Fruit fly (Drosophila melanogaster) whole organism, embryonic: ENCODE measurements around the gene MED15.
A peak's percentile ranks its signal among the peaks of the same experiment; 100 is the strongest.

Experiments used
- Adf1 ChIP-seq: fragments of 200-800 bp; sonication (Bioruptor generic); IDR thresholded peaks from 2 replicates; pipeline ENCODE4 v1.3.6; 2022; ENCODE audit warnings: missing biosample characterization, missing genetic modification characterization
- Atf3 ChIP-seq: fragments of 200-800 bp; sonication (Bioruptor generic); optimal IDR thresholded peaks from 3 replicates; lab custom pipeline; 2016; ENCODE audit warnings: missing biosample characterization, missing genetic modification characterization
- C15 ChIP-seq: fragments of 200-800 bp; sonication (Bioruptor generic); IDR thresholded peaks from 3 replicates; pipeline ENCODE4 v1.3.6; 2022; ENCODE audit warnings: missing biosample characterization, missing genetic modification characterization
- CG11456 ChIP-seq: fragments of 200-800 bp; sonication (Bioruptor generic); IDR thresholded peaks from 3 replicates; pipeline ENCODE4 v1.3.6; 2022; ENCODE audit warnings: missing biosample characterization, missing genetic modification characterization
- CG16813 ChIP-seq: fragments of 200-800 bp; sonication (Bioruptor generic); IDR thresholded peaks from 3 replicates; pipeline ENCODE4 v1.3.6; 2022; ENCODE audit warnings: missing biosample characterization, missing genetic modification characterization; ENCODE audit not compliant: partially characterized antibody
- CG17328 ChIP-seq: fragments of 200-800 bp; sonication (Bioruptor generic); IDR thresholded peaks from 2 replicates; pipeline ENCODE4 v1.3.6; 2022; ENCODE audit warnings: missing biosample characterization, missing genetic modification characterization
- CG2120 ChIP-seq: fragments of 200-800 bp; sonication (Bioruptor generic); optimal IDR thresholded peaks from 3 replicates; lab custom pipeline; 2016; ENCODE audit warnings: missing biosample characterization, missing genetic modification characterization
- CG2129 ChIP-seq: fragments of 200-800 bp; sonication (Bioruptor generic); IDR thresholded peaks from 2 replicates; pipeline ENCODE4 v1.3.6; 2022; ENCODE audit warnings: missing biosample characterization, missing genetic modification characterization; ENCODE audit not compliant: partially characterized antibody
- CG2678 ChIP-seq: fragments of 200-800 bp; sonication (Bioruptor generic); optimal IDR thresholded peaks from 3 replicates; lab custom pipeline; 2019; ENCODE audit warnings: missing biosample characterization, mild to moderate bottlenecking, missing genetic modification characterization, moderate library complexity
- CG30020 ChIP-seq: fragments of 200-800 bp; optimal IDR thresholded peaks from 2 replicates; lab custom pipeline; 2019; ENCODE audit warnings: missing biosample characterization, mild to moderate bottlenecking, missing genetic modification characterization, moderate library complexity
- CG34376 ChIP-seq: fragments of 200-800 bp; sonication (Bioruptor generic); optimal IDR thresholded peaks from 2 replicates; lab custom pipeline; 2018; ENCODE audit warnings: missing biosample characterization, mild to moderate bottlenecking, missing genetic modification characterization
- CG34422 ChIP-seq: fragments of 200-800 bp; sonication (Bioruptor generic); IDR thresholded peaks from 3 replicates; pipeline ENCODE4 v1.3.6; 2022; ENCODE audit warnings: missing biosample characterization, missing genetic modification characterization
- CG5953 ChIP-seq: fragments of 200-800 bp; sonication (Bioruptor generic); IDR thresholded peaks from 2 replicates; pipeline ENCODE4 v1.3.6; 2022; ENCODE audit warnings: missing biosample characterization, missing genetic modification characterization
- CG6765 ChIP-seq: fragments of 200-800 bp; sonication (Bioruptor generic); optimal IDR thresholded peaks from 3 replicates; lab custom pipeline; 2017; ENCODE audit warnings: missing biosample characterization, mild to moderate bottlenecking, missing genetic modification characterization
- CG6813 ChIP-seq: fragments of 200-800 bp; sonication (Bioruptor generic); optimal IDR thresholded peaks from 2 replicates; lab custom pipeline; 2017; ENCODE audit warnings: missing biosample characterization, missing genetic modification characterization, mild to moderate bottlenecking, moderate library complexity, missing genetic modification reagents
- CG7271 ChIP-seq: fragments of 200-800 bp; sonication (Bioruptor generic); optimal IDR thresholded peaks from 2 replicates; lab custom pipeline; 2018; ENCODE audit warnings: missing biosample characterization, mild to moderate bottlenecking, missing genetic modification characterization, moderate library complexity
- CG8290 ChIP-seq, 3 experiments: fragments of 200-800 bp; sonication (Bioruptor generic); optimal IDR thresholded peaks; 2 replicates each; lab custom pipeline; 2016 to 2019; ENCODE audit warnings: missing biosample characterization in 3 of 3, missing genetic modification characterization in 3 of 3, mild to moderate bottlenecking in 2 of 3, moderate library complexity in 1 of 3
- CG9797 ChIP-seq: fragments of 200-800 bp; sonication (Bioruptor generic); optimal IDR thresholded peaks from 3 replicates; lab custom pipeline; 2018; ENCODE audit warnings: missing biosample characterization, mild to moderate bottlenecking, missing genetic modification characterization
- CHES-1-like ChIP-seq: fragments of 200-800 bp; sonication (Bioruptor generic); optimal IDR thresholded peaks from 2 replicates; lab custom pipeline; 2016; ENCODE audit warnings: missing biosample characterization, missing genetic modification characterization
- Dad ChIP-seq: fragments of 200-800 bp; sonication (Bioruptor generic); optimal IDR thresholded peaks from 3 replicates; lab custom pipeline; 2016; ENCODE audit warnings: missing biosample characterization, missing genetic modification characterization
- Dfd ChIP-seq, 2 experiments: fragments of >200 bp; optimal IDR thresholded peaks; 2 replicates each; lab custom pipeline; 2017; ENCODE audit warnings: missing biosample characterization in 2 of 2, missing genetic modification characterization in 2 of 2
- Fer1 ChIP-seq: fragments of 200-800 bp; sonication (Bioruptor generic); optimal IDR thresholded peaks from 2 replicates; lab custom pipeline; 2017; ENCODE audit warnings: missing biosample characterization, mild to moderate bottlenecking, missing genetic modification characterization
- Fer2 ChIP-seq: fragments of 200-800 bp; sonication (Bioruptor generic); optimal IDR thresholded peaks from 2 replicates; lab custom pipeline; 2018; ENCODE audit warnings: missing biosample characterization, mild to moderate bottlenecking, missing genetic modification characterization, moderate library complexity
- HHEX ChIP-seq: fragments of 200-800 bp; sonication (Bioruptor generic); optimal IDR thresholded peaks from 3 replicates; lab custom pipeline; 2017; ENCODE audit warnings: missing biosample characterization, mild to moderate bottlenecking, missing genetic modification characterization, missing genetic modification reagents
- HLHmδ ChIP-seq: fragments of 200-800 bp; sonication (Bioruptor generic); optimal IDR thresholded peaks from 2 replicates; lab custom pipeline; 2018; ENCODE audit warnings: missing biosample characterization, mild to moderate bottlenecking, missing genetic modification characterization, moderate library complexity
- Hmx ChIP-seq: fragments of 200-800 bp; sonication (Bioruptor generic); optimal IDR thresholded peaks from 2 replicates; lab custom pipeline; 2016; ENCODE audit warnings: missing biosample characterization, missing genetic modification characterization
- Hsf ChIP-seq: fragments of 200-800 bp; sonication (Bioruptor generic); optimal IDR thresholded peaks from 3 replicates; lab custom pipeline; 2016; ENCODE audit warnings: missing biosample characterization, missing genetic modification characterization
- Lhr ChIP-seq: fragments of 200-800 bp; sonication (Bioruptor generic); optimal IDR thresholded peaks from 3 replicates; lab custom pipeline; 2017; ENCODE audit warnings: mild to moderate bottlenecking, missing biosample characterization, missing genetic modification reagents, missing genetic modification characterization
- Mes4 ChIP-seq: fragments of 200-800 bp; sonication (Bioruptor generic); optimal IDR thresholded peaks from 2 replicates; lab custom pipeline; 2016; ENCODE audit warnings: missing biosample characterization, missing genetic modification characterization
- Pdp1 ChIP-seq, 2 experiments: fragments of 200-800 bp; sonication (Bioruptor generic); optimal IDR thresholded peaks; 3 replicates each; lab custom pipeline; 2016; ENCODE audit warnings: missing biosample characterization in 2 of 2, missing genetic modification characterization in 2 of 2, mild to moderate bottlenecking in 1 of 2, moderate library complexity in 1 of 2
- Scr ChIP-seq: fragments of 200-800 bp; sonication (Bioruptor generic); IDR thresholded peaks from 2 replicates; pipeline ENCODE4 v1.3.6; 2022; ENCODE audit warnings: missing biosample characterization, missing genetic modification characterization; ENCODE audit not compliant: partially characterized antibody
- Xbp1 ChIP-seq: fragments of 200-800 bp; sonication (Bioruptor generic); optimal IDR thresholded peaks from 3 replicates; lab custom pipeline; 2016; ENCODE audit warnings: missing biosample characterization, mild to moderate bottlenecking, missing genetic modification characterization
- YL-1 ChIP-seq: fragments of 200-800 bp; sonication (Bioruptor generic); optimal IDR thresholded peaks from 3 replicates; lab custom pipeline; 2017; ENCODE audit warnings: missing biosample characterization, mild to moderate bottlenecking, missing genetic modification characterization
- ab ChIP-seq: fragments of 200-800 bp; sonication (Bioruptor generic); optimal IDR thresholded peaks from 2 replicates; lab custom pipeline; 2016; ENCODE audit warnings: missing biosample characterization, missing genetic modification characterization
- cas ChIP-seq: fragments of 200-800 bp; sonication (Bioruptor generic); IDR thresholded peaks from 2 replicates; pipeline ENCODE4 v1.3.6; 2022; ENCODE audit warnings: missing biosample characterization, missing genetic modification characterization
- cg ChIP-seq: fragments of 200-800 bp; sonication (Bioruptor generic); optimal IDR thresholded peaks from 3 replicates; lab custom pipeline; 2019; ENCODE audit warnings: missing biosample characterization, mild to moderate bottlenecking, missing genetic modification characterization, moderate library complexity
- ems ChIP-seq: fragments of 200-800 bp; sonication (Bioruptor generic); optimal IDR thresholded peaks from 3 replicates; lab custom pipeline; 2016; ENCODE audit warnings: missing biosample characterization, missing genetic modification characterization
- fd96Cb ChIP-seq: fragments of 200-800 bp; sonication (Bioruptor generic); optimal IDR thresholded peaks from 2 replicates; lab custom pipeline; 2018; ENCODE audit warnings: missing biosample characterization, mild to moderate bottlenecking, missing genetic modification characterization, moderate library complexity
- gro ChIP-seq: fragments of 200-800 bp; sonication (Bioruptor generic); optimal IDR thresholded peaks from 2 replicates; lab custom pipeline; 2016; ENCODE audit warnings: missing biosample characterization, missing genetic modification characterization
- ind ChIP-seq: fragments of 200-800 bp; sonication (Bioruptor generic); optimal IDR thresholded peaks from 3 replicates; lab custom pipeline; 2016; ENCODE audit warnings: missing biosample characterization, missing genetic modification characterization
- kni ChIP-seq: fragments of 200-800 bp; sonication (Bioruptor generic); optimal IDR thresholded peaks from 3 replicates; lab custom pipeline; 2017; ENCODE audit warnings: mild to moderate bottlenecking, missing biosample characterization, missing genetic modification reagents, missing genetic modification characterization
- lmd ChIP-seq: fragments of 200-800 bp; sonication (Bioruptor generic); IDR thresholded peaks from 2 replicates; pipeline ENCODE4 v1.3.6; 2022; ENCODE audit warnings: missing biosample characterization, missing genetic modification characterization
- slbo ChIP-seq: fragments of 200-800 bp; sonication (Bioruptor generic); IDR thresholded peaks from 2 replicates; pipeline ENCODE4 v1.3.6; 2022; ENCODE audit warnings: missing biosample characterization, missing genetic modification characterization
- stc ChIP-seq: fragments of 200-800 bp; sonication (Bioruptor generic); IDR thresholded peaks from 2 replicates; pipeline ENCODE4 v1.3.6; 2022; ENCODE audit warnings: missing biosample characterization, missing genetic modification characterization
- toy ChIP-seq: fragments of 200-800 bp; sonication (Bioruptor generic); IDR thresholded peaks from 2 replicates; pipeline ENCODE4 v1.3.6; 2022; ENCODE audit warnings: missing biosample characterization, missing genetic modification characterization
- trh ChIP-seq: fragments of 200-800 bp; sonication (Bioruptor generic); optimal IDR thresholded peaks from 2 replicates; lab custom pipeline; 2016; ENCODE audit warnings: missing biosample characterization, missing genetic modification characterization
- twi ChIP-seq: fragments of 200-800 bp; optimal IDR thresholded peaks from 2 replicates; lab custom pipeline; 2019; ENCODE audit warnings: missing biosample characterization, mild to moderate bottlenecking, missing genetic modification characterization, moderate library complexity
- unc-4 ChIP-seq: fragments of 200-800 bp; sonication (Bioruptor generic); IDR thresholded peaks from 2 replicates; pipeline ENCODE4 v1.3.6; 2022; ENCODE audit warnings: missing biosample characterization, missing genetic modification characterization; ENCODE audit not compliant: partially characterized antibody
- vnd ChIP-seq: fragments of 200-800 bp; sonication (Bioruptor generic); IDR thresholded peaks from 3 replicates; pipeline ENCODE4 v1.3.6; 2022; ENCODE audit warnings: missing biosample characterization, missing genetic modification characterization; ENCODE audit not compliant: partially characterized antibody
- wdn ChIP-seq: fragments of 200-800 bp; sonication (Bioruptor generic); IDR thresholded peaks from 2 replicates; pipeline ENCODE4 v1.3.6; 2022; ENCODE audit warnings: missing biosample characterization, missing genetic modification characterization

The MED15 gene

dm6 chr2L:510534-511014 is 37.8 kb downstream of the MED15 start (continued):
- peak; percentile 37 for TF ChIP-seq CG9797 (GFP tag; lab: Kevin White, UChicago)
- 0 out of 2 replicates have a peak, but pooled peaks have one; percentile 5 for TF ChIP-seq CG5953
- no peak for TF ChIP-seq ab (GFP tag; lab: Kevin White, UChicago)
- peak; percentile 73 for TF ChIP-seq HLHmδ (GFP tag; lab: Kevin White, UChicago)
- no peak for TF ChIP-seq CG16813 (GFP tag; lab: Robert Waterston, UW)
- TF ChIP-seq CG2120: peak; percentile 18
- no peak; the same call in 1 of the 2 replicates for TF ChIP-seq stc (GFP tag; lab: Robert Waterston, UW)
- TF ChIP-seq Dfd (GFP tag; optimal IDR thresholded peaks at IDR 0.05; lab: Kevin White, UChicago): no peak
- TF ChIP-seq CG11456 (GFP tag; lab: Robert Waterston, UW): 0 out of 3 replicates have a peak, but pooled peaks have one; percentile 60
- peak; percentile 12 to 58 for TF ChIP-seq Pdp1 (GFP tag; optimal IDR thresholded peaks at IDR 0.05; lab: Kevin White, UChicago)
- peak; percentile 66 for TF ChIP-seq CG8290 (GFP tag; optimal IDR thresholded peaks at IDR 0.05; lab: Kevin White, UChicago)
- peak; percentile 41 to 81 for TF ChIP-seq CG8290 (tag; optimal IDR thresholded peaks at IDR 0.05; lab: Kevin White, UChicago)
- TF ChIP-seq CG34422 (GFP tag; lab: Robert Waterston, UW): peak; percentile 81; the same call in 1 of the 3 replicates
- TF ChIP-seq HHEX: peak; percentile 51
- no peak for TF ChIP-seq lmd (GFP tag; lab: Robert Waterston, UW)
- TF ChIP-seq CG6765 (GFP tag; lab: Kevin White, UChicago): peak; percentile 55
- peak; percentile 66 for TF ChIP-seq CG2678 (tag; lab: Kevin White, UChicago)
- TF ChIP-seq Adf1 (GFP tag; lab: Robert Waterston, UW): peak; percentile 21; the same call in 1 of the 2 replicates
- TF ChIP-seq vnd (GFP tag; lab: Robert Waterston, UW): no peak
- TF ChIP-seq CG17328 (GFP tag; lab: Robert Waterston, UW): peak; percentile 57; the same call in 1 of the 2 replicates
- no peak for TF ChIP-seq slbo (GFP tag; lab: Robert Waterston, UW)
- TF ChIP-seq C15 (GFP tag; lab: Robert Waterston, UW): no peak
- peak; percentile 63 for TF ChIP-seq Fer1 (GFP tag; lab: Kevin White, UChicago)
- TF ChIP-seq Scr: no peak
- TF ChIP-seq kni (GFP tag; lab: Kevin White, UChicago): peak; percentile 92
- TF ChIP-seq CG2129 (GFP tag; lab: Robert Waterston, UW): no peak
- TF ChIP-seq CG6813 (GFP tag; lab: Kevin White, UChicago): peak; percentile 91
- peak; percentile 38 for TF ChIP-seq Hsf (GFP tag; lab: Kevin White, UChicago)
- TF ChIP-seq ind (GFP tag; lab: Kevin White, UChicago): no peak
- no peak for TF ChIP-seq CG34376
- TF ChIP-seq cg (GFP tag; lab: Kevin White, UChicago): peak; percentile 85
- no peak for TF ChIP-seq unc-4 (GFP tag; lab: Robert Waterston, UW)
- peak; percentile 41 for TF ChIP-seq fd96Cb (tag; lab: Kevin White, UChicago)
- no peak for TF ChIP-seq Hmx (GFP tag; lab: Kevin White, UChicago)
- no peak for TF ChIP-seq toy (GFP tag; lab: Robert Waterston, UW)
- peak; percentile 7 for TF ChIP-seq Xbp1 (GFP tag; lab: Kevin White, UChicago)
- TF ChIP-seq cas (GFP tag; lab: Robert Waterston, UW): no peak
- TF ChIP-seq wdn (GFP tag; lab: Robert Waterston, UW): no peak
- TF ChIP-seq ems (GFP tag; lab: Kevin White, UChicago): peak; percentile 2
- TF ChIP-seq Fer2 (tag; lab: Kevin White, UChicago): no peak
- TF ChIP-seq Atf3 (GFP tag; lab: Kevin White, UChicago): peak; percentile 69
- TF ChIP-seq CG7271: peak; percentile 73
- TF ChIP-seq CHES-1-like (GFP tag; lab: Kevin White, UChicago): peak; percentile 81
- no peak for TF ChIP-seq CG30020 (tag; lab: Kevin White, UChicago)
- TF ChIP-seq YL-1 (GFP tag; lab: Kevin White, UChicago): peak; percentile 42
- peak; percentile 72 for TF ChIP-seq trh (GFP tag; lab: Kevin White, UChicago)
- TF ChIP-seq gro (GFP tag; lab: Kevin White, UChicago): peak; percentile 50
- TF ChIP-seq Dad: no peak
- TF ChIP-seq Lhr (GFP tag; lab: Kevin White, UChicago): peak; percentile 76
- peak; percentile 82 for TF ChIP-seq Mes4 (GFP tag; lab: Kevin White, UChicago)
- peak; percentile 64 for TF ChIP-seq twi (tag; lab: Kevin White, UChicago)
